Worm (Caenorhabditis elegans) whole organism, early embryonic: ENCODE measurements around the gene R13H4.7.

ENCODE experiments used
- B0310.2 ChIP-seq: sonication (generic microtip); optimal IDR thresholded peaks from 2 replicates; lab custom pipeline; 2016; ENCODE audit warnings: mild to moderate bottlenecking, missing genetic modification characterization, missing compliant biosample characterization
- F13C5.2 ChIP-seq: sonication (generic microtip); optimal IDR thresholded peaks from 2 replicates; lab custom pipeline; 2017; ENCODE audit warnings: mild to moderate bottlenecking, missing genetic modification characterization, inconsistent platforms, missing compliant biosample characterization
- aly-1 ChIP-seq: sonication (generic microtip); optimal IDR thresholded peaks from 2 replicates; lab custom pipeline; 2016; ENCODE audit warnings: missing genetic modification characterization, missing compliant biosample characterization
- ama-1 ChIP-seq: fragments of 150-350 bp; optimal IDR thresholded peaks from 2 replicates; lab custom pipeline; 2014
- ceh-13 ChIP-seq: fragments of 200-800 bp; sonication (Bioruptor generic); optimal IDR thresholded peaks from 2 replicates; lab custom pipeline; 2018; ENCODE audit warnings: mild to moderate bottlenecking, missing genetic modification characterization, missing compliant biosample characterization
- ceh-36 ChIP-seq: sonication (generic microtip); optimal IDR thresholded peaks from 2 replicates; lab custom pipeline; 2016; ENCODE audit warnings: missing genetic modification characterization, inconsistent platforms, missing compliant biosample characterization
- ets-7 ChIP-seq: sonication (generic microtip); optimal IDR thresholded peaks from 2 replicates; lab custom pipeline; 2016; ENCODE audit warnings: missing genotype, missing genetic modification characterization, missing compliant biosample characterization
- flt-1 ChIP-seq: fragments of 200-800 bp; sonication (Bioruptor generic); IDR thresholded peaks from 2 replicates; pipeline ENCODE4 v1.3.6; 2022; ENCODE audit warnings: missing genetic modification characterization, missing compliant biosample characterization
- hmbx-1 ChIP-seq: sonication (generic microtip); optimal IDR thresholded peaks from 2 replicates; lab custom pipeline; 2016; ENCODE audit warnings: mild to moderate bottlenecking, missing genetic modification characterization, missing compliant biosample characterization
- hmg-4 ChIP-seq: fragments of 200-800 bp; sonication (Bioruptor generic); optimal IDR thresholded peaks from 2 replicates; lab custom pipeline; 2018; ENCODE audit warnings: mild to moderate bottlenecking, missing genetic modification characterization, missing compliant biosample characterization
- hnd-1 ChIP-seq: sonication (generic microtip); optimal IDR thresholded peaks from 2 replicates; lab custom pipeline; 2016; ENCODE audit warnings: missing genetic modification characterization, missing compliant biosample characterization
- pes-1 ChIP-seq: fragments of 200-800 bp; sonication (Bioruptor generic); IDR thresholded peaks from 2 replicates; pipeline ENCODE4 v1.3.6; 2022; ENCODE audit warnings: missing genetic modification reagents, missing genetic modification characterization, missing compliant biosample characterization
- scrt-1 ChIP-seq: fragments of 200-800 bp; sonication (Bioruptor generic); IDR thresholded peaks from 2 replicates; pipeline ENCODE4 v1.3.6; 2022; ENCODE audit warnings: missing genetic modification characterization, missing compliant biosample characterization
- sea-1 ChIP-seq: fragments of 200-800 bp; sonication (Bioruptor generic); conservative IDR thresholded peaks from 2 replicates; pipeline ENCODE4 v1.3.6; 2022; ENCODE audit warnings: missing genetic modification characterization, missing compliant biosample characterization
- tbx-11 ChIP-seq: fragments of 200-800 bp; sonication (Bioruptor generic); IDR thresholded peaks from 2 replicates; pipeline ENCODE4 v1.3.6; 2022; ENCODE audit warnings: missing genetic modification characterization, missing compliant biosample characterization
- tbx-37 ChIP-seq: fragments of 200-800 bp; sonication (Bioruptor generic); conservative IDR thresholded peaks from 2 replicates; pipeline ENCODE4 v1.3.6; 2022; ENCODE audit warnings: missing genetic modification reagents, missing genetic modification characterization, missing compliant biosample characterization
- tra-4 ChIP-seq: sonication (generic microtip); optimal IDR thresholded peaks from 2 replicates; lab custom pipeline; 2017; ENCODE audit warnings: missing genetic modification characterization, missing compliant biosample characterization

Gene R13H4.7

DNA sequence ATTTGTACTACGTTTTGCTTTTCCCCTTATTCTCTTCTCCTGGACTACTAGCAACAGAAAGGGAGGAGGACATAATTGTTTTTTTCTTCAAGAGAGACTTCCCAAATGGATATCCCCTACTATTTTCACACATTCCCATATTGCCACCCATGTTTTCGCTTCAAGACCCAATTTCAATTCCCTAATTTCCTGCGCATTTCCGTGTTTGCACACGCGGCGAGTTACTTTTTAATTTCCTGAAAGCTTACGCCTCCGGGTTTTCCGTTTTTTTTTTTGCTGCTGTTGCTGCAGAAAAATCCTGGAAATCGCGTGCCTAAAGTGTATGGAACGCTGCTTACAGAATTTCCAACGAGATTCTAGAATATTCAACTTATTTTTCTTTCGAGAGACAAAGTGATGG is 15.7 kb downstream of the R13H4.7 start:
- TF ChIP-seq F13C5.2 (no peak), hmg-4 (GFP tag; lab: Kevin White, UChicago) (no peak), B0310.2 (tag; lab: Kevin White, UChicago) (no peak), tbx-11 (GFP tag; lab: Robert Waterston, UW) (no peak), pes-1 (GFP tag; lab: Robert Waterston, UW) (no peak), ama-1 (lab: Kevin White, UChicago) (no peak), tbx-37 (GFP tag; lab: Robert Waterston, UW) (no peak), tra-4 (tag; lab: Kevin White, UChicago) (no peak), aly-1 (tag; lab: Kevin White, UChicago) (no peak), hmbx-1 (tag; lab: Kevin White, UChicago) (no peak), ceh-13 (no peak), scrt-1 (GFP tag; lab: Robert Waterston, UW) (no peak)

DNA sequence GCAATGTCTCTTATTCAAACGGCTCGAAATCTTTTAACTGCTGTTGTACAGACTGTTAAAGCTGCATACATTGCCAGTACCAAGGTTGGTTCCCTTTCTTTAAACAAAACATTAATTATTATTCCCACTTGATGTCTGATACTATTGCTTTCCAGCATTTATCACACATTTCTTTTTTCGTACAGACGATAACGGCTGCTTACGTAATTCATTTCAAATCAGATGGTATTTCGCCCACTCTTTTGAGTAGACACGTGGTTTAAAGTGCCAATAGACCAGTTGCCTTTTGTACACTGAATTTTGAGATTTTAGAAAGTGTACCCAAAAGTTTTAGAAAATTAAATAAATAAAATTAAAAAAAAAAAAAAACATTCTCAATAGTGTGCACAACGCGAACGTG is 18.6 kb downstream of the R13H4.7 start:
- TF ChIP-seq hmg-4 (GFP tag; lab: Kevin White, UChicago) (no peak), ama-1 (lab: Kevin White, UChicago) (no peak), pes-1 (GFP tag; lab: Robert Waterston, UW) (no peak), aly-1 (tag; lab: Kevin White, UChicago) (no peak), ets-7 (tag; lab: Kevin White, UChicago) (no peak), F13C5.2 (no peak), B0310.2 (tag; lab: Kevin White, UChicago) (no peak), hmbx-1 (tag; lab: Kevin White, UChicago) (no peak), flt-1 (no peak), tra-4 (tag; lab: Kevin White, UChicago) (no peak), tbx-37 (GFP tag; lab: Robert Waterston, UW) (no peak), scrt-1 (GFP tag; lab: Robert Waterston, UW) (no peak), sea-1 (GFP tag; lab: Robert Waterston, UW) (no peak), hnd-1 (no peak), ceh-13 (no peak), tbx-11 (GFP tag; lab: Robert Waterston, UW) (no peak), ceh-36 (no peak)

DNA sequence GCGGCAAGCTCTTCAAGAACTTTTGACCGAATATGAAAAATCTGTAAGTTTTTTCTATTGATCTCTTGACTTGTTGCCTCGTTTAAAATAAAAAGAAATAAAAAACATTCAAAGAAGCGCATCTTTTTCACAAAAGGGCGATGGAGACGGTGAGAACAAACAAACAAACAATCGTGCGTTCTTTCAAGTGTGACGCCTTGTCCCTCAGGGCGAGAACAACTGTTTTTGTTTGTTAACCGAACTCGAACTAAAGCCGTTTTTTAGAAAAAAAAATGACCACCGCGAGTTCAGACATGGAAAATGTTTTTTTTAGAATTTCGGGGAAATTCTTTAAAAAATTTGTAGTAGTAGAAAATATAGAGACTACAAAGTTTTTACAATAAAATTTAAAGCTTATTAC is 21.1 kb downstream of the R13H4.7 start:
- TF ChIP-seq aly-1 (tag; lab: Kevin White, UChicago): no peak
- no peak for TF ChIP-seq tra-4 (tag; lab: Kevin White, UChicago)
- TF ChIP-seq flt-1: no peak
- no peak for TF ChIP-seq hnd-1
- TF ChIP-seq sea-1 (GFP tag; lab: Robert Waterston, UW): no peak
- TF ChIP-seq ceh-13: no peak
- no peak for TF ChIP-seq hmbx-1 (tag; lab: Kevin White, UChicago)
- no peak for TF ChIP-seq pes-1 (GFP tag; lab: Robert Waterston, UW)
- no peak for TF ChIP-seq tbx-11 (GFP tag; lab: Robert Waterston, UW)
- TF ChIP-seq tbx-37 (GFP tag; lab: Robert Waterston, UW): no peak
- no peak for TF ChIP-seq ama-1 (lab: Kevin White, UChicago)
- no peak for TF ChIP-seq ceh-36

DNA sequence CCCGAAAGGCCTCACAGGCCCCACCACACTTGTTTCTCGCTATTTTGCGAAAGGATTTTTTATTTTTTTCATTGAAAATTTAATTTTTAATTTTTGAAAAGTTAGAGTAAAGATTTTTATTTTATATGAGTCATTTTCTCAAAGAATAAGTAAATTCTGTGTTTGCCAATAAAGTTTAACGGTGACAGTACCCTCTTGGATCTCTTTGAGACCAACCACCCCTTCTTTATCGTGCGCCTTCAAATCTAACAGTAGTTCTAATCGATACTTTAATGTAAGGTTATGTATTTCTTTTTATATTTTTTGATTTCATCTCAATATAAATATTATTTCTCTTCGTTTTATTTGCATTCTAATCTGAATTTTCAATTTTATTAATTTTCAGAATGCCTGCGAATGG is 22.6 kb downstream of the R13H4.7 start, which contains the start of gene hmp-1:
Gene hmp-1, plus strand, starts transcription at position 380 of the 400 bp plus-strand sequence.
- TF ChIP-seq F13C5.2: no peak
- no peak for TF ChIP-seq ceh-36
- TF ChIP-seq tra-4 (tag; lab: Kevin White, UChicago): no peak
- no peak for TF ChIP-seq hmg-4 (GFP tag; lab: Kevin White, UChicago)

DNA sequence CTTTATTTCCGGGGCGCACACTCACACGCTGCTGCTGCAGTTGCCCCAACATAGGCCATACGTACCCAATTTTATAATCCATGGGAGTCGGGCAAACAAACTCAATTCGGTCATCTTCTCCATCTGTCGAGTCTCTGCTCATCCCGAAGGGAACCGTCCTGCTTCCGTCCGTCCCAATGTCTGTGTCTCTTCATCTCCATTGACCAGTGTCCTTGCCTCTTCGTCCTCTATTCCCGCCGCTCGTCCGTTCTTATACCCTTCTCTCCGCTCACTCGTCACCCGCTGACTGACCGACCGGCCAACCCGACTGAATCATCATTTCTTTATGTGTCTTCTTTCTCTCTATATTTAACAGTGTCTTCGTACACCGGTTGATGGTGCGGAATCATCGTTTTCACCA is 23.2 kb downstream of the R13H4.7 start:
- peak; percentile 27 for TF ChIP-seq F13C5.2
- peak; percentile 84 for TF ChIP-seq hmg-4 (GFP tag; lab: Kevin White, UChicago)
- no peak for TF ChIP-seq ceh-36
- TF ChIP-seq aly-1 (tag; lab: Kevin White, UChicago): peak; percentile 74
- 0 out of 2 replicates have a peak, but pooled peaks have one; percentile 34 for TF ChIP-seq flt-1
- TF ChIP-seq tbx-37 (GFP tag; lab: Robert Waterston, UW): no peak
- no peak for TF ChIP-seq tbx-11 (GFP tag; lab: Robert Waterston, UW)
- no peak for TF ChIP-seq hnd-1
- no peak for TF ChIP-seq B0310.2 (tag; lab: Kevin White, UChicago)
- peak; percentile 47 for TF ChIP-seq ets-7 (tag; lab: Kevin White, UChicago)
- no peak for TF ChIP-seq ama-1 (lab: Kevin White, UChicago)

DNA sequence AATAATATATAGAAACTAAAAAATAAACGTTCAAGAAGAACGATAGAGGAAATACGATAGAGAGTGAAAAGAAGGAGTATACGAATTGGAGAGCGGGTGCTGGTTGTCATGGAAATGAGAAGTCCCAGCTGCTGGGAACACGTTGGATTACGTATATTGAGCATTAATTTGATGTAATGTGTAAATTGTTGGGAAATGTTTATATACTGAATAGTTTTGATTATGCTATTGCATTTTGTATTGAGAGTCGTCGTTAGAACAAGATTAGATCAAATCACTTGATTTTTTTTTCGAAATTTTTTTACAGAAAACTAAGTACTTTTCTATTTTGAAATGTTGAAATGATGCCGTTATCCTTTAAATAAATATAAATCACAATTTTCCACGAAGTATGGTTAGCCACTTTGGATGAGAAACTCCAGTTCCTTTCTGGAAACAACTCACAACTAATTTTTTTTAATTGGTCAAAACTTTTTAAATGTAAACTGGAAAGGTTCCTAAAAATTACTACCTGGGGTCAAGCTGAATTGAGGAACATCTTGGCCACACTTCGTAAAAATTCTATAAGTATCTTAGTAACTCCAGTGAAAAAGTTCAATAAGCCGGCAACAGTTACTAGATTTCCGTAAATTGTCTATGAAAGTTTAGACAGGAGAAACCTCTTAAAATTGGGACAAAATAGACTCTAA is 24.2 kb downstream of the R13H4.7 start, which contains the start of gene nphp-4:
Gene nphp-4, minus strand, starts transcription at position 51 of the 689 bp plus-strand sequence.
- TF ChIP-seq ets-7 (tag; lab: Kevin White, UChicago) (no peak), scrt-1 (GFP tag; lab: Robert Waterston, UW) (no peak), sea-1 (GFP tag; lab: Robert Waterston, UW) (no peak), tra-4 (tag; lab: Kevin White, UChicago) (no peak), ama-1 (lab: Kevin White, UChicago) (no peak), F13C5.2 (no peak), aly-1 (tag; lab: Kevin White, UChicago) (no peak), tbx-11 (GFP tag; lab: Robert Waterston, UW) (no peak), flt-1 (no peak), pes-1 (GFP tag; lab: Robert Waterston, UW) (no peak), ceh-36 (no peak), B0310.2 (tag; lab: Kevin White, UChicago) (no peak), tbx-37 (GFP tag; lab: Robert Waterston, UW) (no peak)

DNA sequence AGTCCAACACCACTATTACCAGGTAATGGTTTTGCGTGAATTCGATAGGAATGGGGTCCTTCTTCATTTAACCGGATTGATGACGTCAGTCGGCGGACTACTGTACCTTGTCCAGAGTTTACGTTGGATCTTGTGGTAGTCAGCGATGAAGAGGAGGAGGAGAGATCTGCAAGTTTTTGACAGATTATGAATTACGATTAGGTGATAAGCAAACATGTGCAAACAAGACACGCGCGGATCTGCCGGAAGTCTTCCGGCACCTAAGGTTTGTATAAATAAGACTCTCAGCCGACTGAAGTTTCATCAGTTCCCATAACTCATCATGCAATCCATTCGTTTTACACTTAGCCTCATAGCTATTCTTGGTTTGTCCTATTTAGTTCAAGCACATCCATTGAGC is 28.8 kb downstream of the R13H4.7 start, which contains the start of gene idpb-5:
Gene idpb-5, plus strand, starts transcription at position 301 of the 400 bp plus-strand sequence.
- TF ChIP-seq B0310.2 (tag; lab: Kevin White, UChicago) (no peak), hnd-1 (no peak)
